Worm (Caenorhabditis elegans): ENCODE results near the gene xdh-1.

DNA sequence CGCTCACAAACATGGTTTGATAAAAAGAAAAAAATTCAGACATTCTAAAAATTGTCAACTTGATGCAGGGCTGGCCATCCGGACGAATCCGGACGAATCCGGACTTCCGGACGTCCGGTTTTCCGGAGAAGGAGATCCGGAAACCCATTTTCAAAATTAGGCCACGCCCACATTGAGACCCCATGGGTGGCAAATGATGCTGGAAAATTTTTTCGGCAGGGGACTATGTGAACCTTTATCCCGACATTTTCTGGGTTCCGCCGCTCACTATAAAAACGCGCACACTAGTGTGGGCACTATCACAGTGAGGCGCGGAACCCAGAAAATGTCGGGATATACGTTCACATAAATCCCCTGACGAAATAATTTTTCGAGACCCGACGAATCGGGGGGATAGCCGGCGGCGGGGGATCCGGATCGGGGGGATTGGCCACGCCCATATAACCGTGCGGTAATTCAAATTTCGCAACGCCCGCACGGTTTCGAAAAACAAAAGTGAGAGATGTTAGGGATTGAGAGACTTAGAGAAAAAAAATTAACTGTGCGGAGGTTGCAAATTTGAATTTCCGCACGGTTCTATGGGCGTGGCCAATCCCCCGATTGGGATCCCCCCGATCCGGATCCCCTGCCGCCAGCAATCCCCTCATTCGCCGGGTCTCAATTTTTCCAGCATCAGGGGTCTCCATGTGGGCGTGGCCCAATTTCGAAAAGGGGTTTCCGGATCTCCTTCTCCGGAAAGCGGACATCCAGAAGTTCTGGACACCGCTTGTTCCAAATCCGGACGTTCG lies 24.7 kb downstream of the xdh-1 start:
- TF ChIP-seq Y95B8A.8 (GFP tag; IDR thresholded peaks at IDR 0.05), result no peak
- no peak for TF ChIP-seq rec-8 (tag; optimal IDR thresholded peaks at IDR 0.05)
- TF ChIP-seq let-607 (tag; optimal IDR thresholded peaks at IDR 0.05), result no peak
- TF ChIP-seq unc-62 (GFP tag; optimal IDR thresholded peaks at IDR 0.05), result no peak
- no peak for TF ChIP-seq unc-130 (GFP tag; optimal IDR thresholded peaks at IDR 0.05)
- no peak for TF ChIP-seq bed-2 (GFP tag; IDR thresholded peaks at IDR 0.05)
